Worm (Caenorhabditis elegans): ENCODE results near the gene sams-3.
A peak's percentile ranks its signal among the peaks of the same experiment; 100 is the strongest.

The sams-3 gene

ce11 chrIV:5817459-5817858 lies 31.0 kb upstream of the sams-3 start (continued):
- peak; percentile 81 for TF ChIP-seq snu-23 (GFP tag; optimal IDR thresholded peaks at IDR 0.05)
- peak; percentile 59 to 60 for TF ChIP-seq efl-1 (optimal IDR thresholded peaks at IDR 0.05)
- peak; percentile 5 to 49 for TF ChIP-seq efl-1 (GFP tag; optimal IDR thresholded peaks at IDR 0.05 in 1 of 2)
- peak; percentile 48 to 61 for TF ChIP-seq lsy-2 (tag; optimal IDR thresholded peaks at IDR 0.05)
- TF ChIP-seq blmp-1 (tag; optimal IDR thresholded peaks at IDR 0.05): peak; percentile 25

- TF ChIP-seq mep-1 (tag; optimal IDR thresholded peaks at IDR 0.05) (peak; percentile 2), lin-14 (GFP tag; optimal IDR thresholded peaks at IDR 0.05) (peak; percentile 33), blmp-1 (tag; optimal IDR thresholded peaks at IDR 0.05) (peak; percentile 2), hlh-17 (GFP tag; optimal IDR thresholded peaks at IDR 0.05; ENCODE audit: borderline replicate concordance) (no peak), dsc-1 (tag; optimal IDR thresholded peaks at IDR 0.05) (peak; percentile 48), ceh-63 (GFP tag; optimal IDR thresholded peaks at IDR 0.05) (no peak)
Observed at ce11 chrIV:5820056-5820799, 28.2 kb upstream of the sams-3 start.

ce11 chrIV:5820953-5821352 lies 27.5 kb upstream of the sams-3 start:
- TF ChIP-seq tbx-2 (tag; optimal IDR thresholded peaks at IDR 0.05): no peak
- TF ChIP-seq ceh-82 (tag; optimal IDR thresholded peaks at IDR 0.05): no peak
- TF ChIP-seq efl-1 (optimal IDR thresholded peaks at IDR 0.05): no peak
- peak in 1 of 2 experiments; percentile 41 for TF ChIP-seq efl-1 (GFP tag; optimal IDR thresholded peaks at IDR 0.05 in 1 of 2)
- TF ChIP-seq nhr-85 (tag): peak; percentile 33
- peak; percentile 14 for TF ChIP-seq lin-14 (GFP tag; optimal IDR thresholded peaks at IDR 0.05)
- TF ChIP-seq ceh-88 (GFP tag; IDR thresholded peaks at IDR 0.05): no peak

ce11 chrIV:5821997-5822396 lies 26.5 kb upstream of the sams-3 start:
- TF ChIP-seq nhr-237 (tag; optimal IDR thresholded peaks at IDR 0.05): peak; percentile 4
- TF ChIP-seq isw-1 (GFP tag; IDR thresholded peaks at IDR 0.05): no peak
- no peak for TF ChIP-seq C34B4.2 (tag; optimal IDR thresholded peaks at IDR 0.05)
- TF ChIP-seq skn-1 (tag; optimal IDR thresholded peaks at IDR 0.05): no peak
- no peak for TF ChIP-seq mef-2 (tag; optimal IDR thresholded peaks at IDR 0.05)
- peak; percentile 80 for TF ChIP-seq lin-14 (GFP tag; optimal IDR thresholded peaks at IDR 0.05)
- no peak for TF ChIP-seq elt-3 (tag; optimal IDR thresholded peaks at IDR 0.05)
- no peak for TF ChIP-seq fkh-10 (GFP tag; optimal IDR thresholded peaks at IDR 0.05)
- TF ChIP-seq nhr-77 (tag; optimal IDR thresholded peaks at IDR 0.05): peak; percentile 62
- TF ChIP-seq zip-4 (GFP tag; optimal IDR thresholded peaks at IDR 0.05): no peak
- no peak for TF ChIP-seq ztf-11 (tag; optimal IDR thresholded peaks at IDR 0.05)
- TF ChIP-seq hpl-2 (GFP tag; optimal IDR thresholded peaks at IDR 0.05): no peak
- TF ChIP-seq sptf-1 (tag; optimal IDR thresholded peaks at IDR 0.05): no peak
- no peak for TF ChIP-seq irx-1 (tag; optimal IDR thresholded peaks at IDR 0.05)
- TF ChIP-seq tbx-2 (tag; optimal IDR thresholded peaks at IDR 0.05): peak; percentile 57
- TF ChIP-seq xbp-1 (tag; optimal IDR thresholded peaks at IDR 0.05): no peak
- no peak for TF ChIP-seq ceh-82 (tag; optimal IDR thresholded peaks at IDR 0.05)
- no peak for TF ChIP-seq egl-13 (tag; optimal IDR thresholded peaks at IDR 0.05)
- TF ChIP-seq lin-35 (GFP tag; optimal IDR thresholded peaks at IDR 0.05): no peak
- no peak for TF ChIP-seq unc-30 (tag; optimal IDR thresholded peaks at IDR 0.05)
- no peak for TF ChIP-seq nhr-12 (tag; optimal IDR thresholded peaks at IDR 0.05)
- no peak for TF ChIP-seq lin-39 (tag; optimal IDR thresholded peaks at IDR 0.05)
- no peak for TF ChIP-seq sup-37 (GFP tag; optimal IDR thresholded peaks at IDR 0.05)
- TF ChIP-seq efl-1 (optimal IDR thresholded peaks at IDR 0.05): no peak
- no peak for TF ChIP-seq efl-1 (GFP tag; optimal IDR thresholded peaks at IDR 0.05 in 1 of 2)
- TF ChIP-seq ces-1 (GFP tag; optimal IDR thresholded peaks at IDR 0.05): no peak
- no peak for TF ChIP-seq mab-9 (GFP tag; IDR thresholded peaks at IDR 0.05)
- no peak for TF ChIP-seq pqm-1 (tag; optimal IDR thresholded peaks at IDR 0.05)
- no peak for TF ChIP-seq mep-1 (tag; optimal IDR thresholded peaks at IDR 0.05)
- TF ChIP-seq C04F5.9 (tag; optimal IDR thresholded peaks at IDR 0.05): no peak
- TF ChIP-seq nhr-84 (tag; optimal IDR thresholded peaks at IDR 0.05): no peak
- no peak for TF ChIP-seq sox-4 (tag; optimal IDR thresholded peaks at IDR 0.05)
- no peak for TF ChIP-seq zag-1 (tag; optimal IDR thresholded peaks at IDR 0.05)
- TF ChIP-seq efl-3 (GFP tag; optimal IDR thresholded peaks at IDR 0.05): no peak
- peak; percentile 35 for TF ChIP-seq nhr-20 (tag; optimal IDR thresholded peaks at IDR 0.05)
- peak; percentile 15 for TF ChIP-seq nhr-85 (tag)
- no peak for TF ChIP-seq pax-3 (tag; optimal IDR thresholded peaks at IDR 0.05)
- no peak for TF ChIP-seq rnt-1 (tag; optimal IDR thresholded peaks at IDR 0.05)
- peak in 1 of 2 experiments; percentile 37 for TF ChIP-seq lsy-2 (tag; optimal IDR thresholded peaks at IDR 0.05)

Data from whole organism, L1 larva.